Worm (Caenorhabditis elegans) whole organism, mixed stage, embryonic: ENCODE data around the gene puf-9.

ENCODE experiments used
- M03D4.4 ChIP-seq: sonication (generic microtip); optimal IDR thresholded peaks from 2 replicates; lab custom pipeline; 2017; ENCODE audit warnings: mild to moderate bottlenecking, missing genetic modification characterization, missing compliant biosample characterization
- bed-3 ChIP-seq: fragments of 200-800 bp; sonication (Bioruptor generic); optimal IDR thresholded peaks from 3 replicates; lab custom pipeline; 2018; ENCODE audit warnings: mild to moderate bottlenecking, missing genetic modification characterization, moderate library complexity, missing compliant biosample characterization
- blmp-1 ChIP-seq: fragments of 150-350 bp; optimal IDR thresholded peaks from 2 replicates; lab custom pipeline; 2014; ENCODE audit warnings: missing biosample characterization, missing genetic modification characterization
- ceh-39 ChIP-seq: fragments of 150-350 bp; optimal IDR thresholded peaks from 2 replicates; lab custom pipeline; 2014; ENCODE audit warnings: missing biosample characterization, missing genetic modification characterization
- ceh-43 ChIP-seq: fragments of 200-800 bp; sonication (Bioruptor generic); optimal IDR thresholded peaks from 2 replicates; lab custom pipeline; 2018; ENCODE audit warnings: mild to moderate bottlenecking, missing genetic modification characterization, moderate library complexity, missing compliant biosample characterization
- ces-1 ChIP-seq: fragments of 150-350 bp; optimal IDR thresholded peaks from 2 replicates; lab custom pipeline; 2014; ENCODE audit warnings: missing biosample characterization, missing genetic modification reagents, missing genetic modification characterization
- cnd-1 ChIP-seq: fragments of 200-800 bp; sonication (Bioruptor generic); optimal IDR thresholded peaks from 2 replicates; lab custom pipeline; 2018; ENCODE audit warnings: mild to moderate bottlenecking, missing genetic modification characterization, missing compliant biosample characterization
- drap-1 ChIP-seq: fragments of 200-800 bp; sonication (Bioruptor generic); optimal IDR thresholded peaks from 3 replicates; lab custom pipeline; 2018; ENCODE audit warnings: mild to moderate bottlenecking, missing genetic modification characterization, missing compliant biosample characterization
- elt-3 ChIP-seq: fragments of 150-350 bp; optimal IDR thresholded peaks from 2 replicates; lab custom pipeline; 2014; ENCODE audit warnings: missing biosample characterization, missing genetic modification characterization
- flh-1 ChIP-seq: fragments of 200-800 bp; sonication (Bioruptor generic); optimal IDR thresholded peaks from 2 replicates; lab custom pipeline; 2018; ENCODE audit warnings: mild to moderate bottlenecking, missing genetic modification characterization, moderate library complexity, missing compliant biosample characterization
- ham-2 ChIP-seq: fragments of 200-800 bp; sonication (Bioruptor generic); optimal IDR thresholded peaks from 2 replicates; lab custom pipeline; 2018; ENCODE audit warnings: mild to moderate bottlenecking, missing genetic modification characterization, missing compliant biosample characterization
- hlh-1 ChIP-seq: fragments of 150-350 bp; optimal IDR thresholded peaks from 2 replicates; lab custom pipeline; 2014; ENCODE audit warnings: missing biosample characterization, missing genetic modification reagents, missing genetic modification characterization
- lin-13 ChIP-seq: fragments of 150-350 bp; optimal IDR thresholded peaks from 2 replicates; lab custom pipeline; 2014; ENCODE audit warnings: missing biosample characterization, missing genetic modification characterization
- lin-32 ChIP-seq: fragments of 200-800 bp; sonication (Bioruptor generic); optimal IDR thresholded peaks from 2 replicates; lab custom pipeline; 2018; ENCODE audit warnings: mild to moderate bottlenecking, missing genetic modification characterization, missing compliant biosample characterization
- lsy-2 ChIP-seq: fragments of 150-350 bp; optimal IDR thresholded peaks from 2 replicates; lab custom pipeline; 2014; ENCODE audit warnings: missing biosample characterization, missing genetic modification characterization
- mep-1 ChIP-seq: fragments of 150-350 bp; optimal IDR thresholded peaks from 2 replicates; lab custom pipeline; 2017; ENCODE audit warnings: missing biosample characterization, missing genetic modification reagents, missing genetic modification characterization, inconsistent platforms
- mls-2 ChIP-seq: sonication (generic microtip); optimal IDR thresholded peaks from 2 replicates; lab custom pipeline; 2016; ENCODE audit warnings: mild to moderate bottlenecking, missing genetic modification characterization, moderate library complexity, missing compliant biosample characterization
- nhr-12 ChIP-seq: fragments of 150-350 bp; optimal IDR thresholded peaks from 2 replicates; lab custom pipeline; 2014; ENCODE audit warnings: missing biosample characterization, missing genetic modification characterization
- nhr-2 ChIP-seq: fragments of 150-350 bp; optimal IDR thresholded peaks from 2 replicates; lab custom pipeline; 2014; ENCODE audit warnings: missing biosample characterization, missing genetic modification characterization
- nhr-237 ChIP-seq: fragments of 150-350 bp; optimal IDR thresholded peaks from 2 replicates; lab custom pipeline; 2014; ENCODE audit warnings: missing biosample characterization, missing genetic modification characterization
- nhr-28 ChIP-seq: fragments of 150-350 bp; optimal IDR thresholded peaks from 2 replicates; lab custom pipeline; 2014; ENCODE audit warnings: missing biosample characterization, missing genetic modification characterization
- nhr-76 ChIP-seq: sonication (generic microtip); optimal IDR thresholded peaks from 2 replicates; lab custom pipeline; 2017; ENCODE audit warnings: missing biosample characterization, missing genetic modification characterization
- pha-4 ChIP-seq: fragments of 150-350 bp; optimal IDR thresholded peaks from 2 replicates; lab custom pipeline; 2018; ENCODE audit warnings: missing biosample characterization, missing genetic modification reagents, missing genetic modification characterization
- sem-2 ChIP-seq: fragments of 200-800 bp; sonication (Bioruptor generic); optimal IDR thresholded peaks from 2 replicates; lab custom pipeline; 2018; ENCODE audit warnings: mild to moderate bottlenecking, missing genetic modification characterization, missing compliant biosample characterization
- snpc-4 ChIP-seq: fragments of 150-350 bp; optimal IDR thresholded peaks from 2 replicates; lab custom pipeline; 2014; ENCODE audit warnings: missing biosample characterization, missing genetic modification characterization
- sptf-1 ChIP-seq: sonication (generic microtip); optimal IDR thresholded peaks from 2 replicates; lab custom pipeline; 2017; ENCODE audit warnings: mild to moderate bottlenecking, missing genetic modification characterization, moderate library complexity, missing compliant biosample characterization
- tbx-8 ChIP-seq: fragments of 200-800 bp; sonication (Bioruptor generic); optimal IDR thresholded peaks from 2 replicates; lab custom pipeline; 2018; ENCODE audit warnings: mild to moderate bottlenecking, missing genetic modification characterization, moderate library complexity, missing compliant biosample characterization
- unc-120 ChIP-seq: sonication (generic microtip); optimal IDR thresholded peaks from 2 replicates; lab custom pipeline; 2017; ENCODE audit warnings: missing genetic modification characterization, missing compliant biosample characterization; ENCODE audit not compliant: poor library complexity, severe bottlenecking
- unc-39 ChIP-seq: fragments of 150-350 bp; optimal IDR thresholded peaks from 2 replicates; lab custom pipeline; 2014; ENCODE audit warnings: missing biosample characterization, missing genetic modification characterization
- unc-62 ChIP-seq: fragments of 150-350 bp; optimal IDR thresholded peaks from 2 replicates; lab custom pipeline; 2014; ENCODE audit warnings: missing biosample characterization, missing genetic modification reagents, missing genetic modification characterization
- zip-8 ChIP-seq: fragments of 150-350 bp; optimal IDR thresholded peaks from 2 replicates; lab custom pipeline; 2014; ENCODE audit warnings: missing biosample characterization, missing genetic modification characterization
- ztf-11 ChIP-seq: fragments of 150-350 bp; optimal IDR thresholded peaks from 2 replicates; lab custom pipeline; 2014; ENCODE audit warnings: missing biosample characterization, missing genetic modification characterization

puf-9 gene

ce11 chrX:5836527-5836926 is 4.9 kb upstream of the puf-9 start:
- no peak for TF ChIP-seq nhr-2 (tag; lab: Kevin White, UChicago)
- TF ChIP-seq drap-1, result no peak
- TF ChIP-seq ceh-39 (tag; lab: Kevin White, UChicago), result no peak
- TF ChIP-seq M03D4.4, result no peak
- no peak for TF ChIP-seq zip-8
- no peak for TF ChIP-seq nhr-28 (tag; lab: Kevin White, UChicago)
- no peak for TF ChIP-seq lin-13 (tag; lab: Kevin White, UChicago)
- no peak for TF ChIP-seq ceh-43 (GFP tag; lab: Kevin White, UChicago)
- TF ChIP-seq mep-1, result no peak
- TF ChIP-seq bed-3 (GFP tag; lab: Kevin White, UChicago), result no peak
- no peak for TF ChIP-seq unc-39 (tag; lab: Kevin White, UChicago)
- TF ChIP-seq pha-4 (tag; lab: Kevin White, UChicago), result no peak
- no peak for TF ChIP-seq blmp-1

- no peak for TF ChIP-seq ces-1 (GFP tag; lab: Kevin White, UChicago)
- TF ChIP-seq nhr-2 (tag; lab: Kevin White, UChicago), result no peak
- no peak for TF ChIP-seq flh-1 (GFP tag; lab: Kevin White, UChicago)
- no peak for TF ChIP-seq drap-1
- TF ChIP-seq unc-62 (GFP tag; lab: Kevin White, UChicago), result peak; percentile 83
- peak; percentile 95 for TF ChIP-seq hlh-1 (tag; lab: Kevin White, UChicago)
- TF ChIP-seq mls-2 (tag; lab: Kevin White, UChicago), result no peak
- no peak for TF ChIP-seq sem-2
These were observed 4.4 kb upstream of the puf-9 start for ce11 chrX:5837035-5837434.

- TF ChIP-seq unc-62 (GFP tag; lab: Kevin White, UChicago) (no peak), unc-39 (tag; lab: Kevin White, UChicago) (no peak), lsy-2 (tag; lab: Kevin White, UChicago) (no peak), nhr-2 (tag; lab: Kevin White, UChicago) (no peak), nhr-76 (no peak), mls-2 (tag; lab: Kevin White, UChicago) (no peak), unc-120 (tag; lab: Kevin White, UChicago) (no peak), hlh-1 (tag; lab: Kevin White, UChicago) (no peak), zip-8 (no peak), lin-13 (tag; lab: Kevin White, UChicago) (no peak), snpc-4 (no peak), lin-32 (GFP tag; lab: Kevin White, UChicago) (no peak), nhr-12 (tag; lab: Kevin White, UChicago) (no peak), ces-1 (GFP tag; lab: Kevin White, UChicago) (no peak), cnd-1 (tag; lab: Kevin White, UChicago) (no peak), ham-2 (no peak), tbx-8 (GFP tag; lab: Kevin White, UChicago) (no peak)
These were observed 2.2 kb upstream of the puf-9 start for ce11 chrX:5839143-5839542.

- TF ChIP-seq ztf-11 (tag; lab: Kevin White, UChicago), result no peak
- TF ChIP-seq nhr-12 (tag; lab: Kevin White, UChicago), result no peak
- TF ChIP-seq tbx-8 (GFP tag; lab: Kevin White, UChicago), result no peak
- no peak for TF ChIP-seq M03D4.4
These were observed 1.7 kb upstream of the puf-9 start, which contains the start of gene dct-11 for ce11 chrX:5839643-5840042. dct-11 (minus strand) TSS chrX:5839778.

ce11 chrX:5847268-5847667 is 5.9 kb downstream of the puf-9 start:
- no peak for TF ChIP-seq flh-1 (GFP tag; lab: Kevin White, UChicago)
- TF ChIP-seq ces-1 (GFP tag; lab: Kevin White, UChicago), result peak; percentile 36

ce11 chrX:5848703-5849102 is 7.3 kb downstream of the puf-9 start, which contains the start of gene atat-2:
atat-2 (plus strand) TSS chrX:5849100.
- TF ChIP-seq nhr-237, result no peak
- TF ChIP-seq sem-2, result no peak
- no peak for TF ChIP-seq unc-39 (tag; lab: Kevin White, UChicago)
- TF ChIP-seq mep-1, result no peak
- TF ChIP-seq ceh-39 (tag; lab: Kevin White, UChicago), result no peak
- no peak for TF ChIP-seq elt-3 (tag; lab: Kevin White, UChicago)
- TF ChIP-seq mls-2 (tag; lab: Kevin White, UChicago), result no peak
- no peak for TF ChIP-seq sptf-1 (tag; lab: Kevin White, UChicago)
- no peak for TF ChIP-seq zip-8
